Worm (Caenorhabditis elegans) whole organism, early embryonic: ENCODE data around the gene cdc-25.4.

Source experiments
- B0310.2 ChIP-seq: sonication (generic microtip); optimal IDR thresholded peaks from 2 replicates; lab custom pipeline; 2016; ENCODE audit warnings: mild to moderate bottlenecking, missing genetic modification characterization, missing compliant biosample characterization
- F13C5.2 ChIP-seq: sonication (generic microtip); optimal IDR thresholded peaks from 2 replicates; lab custom pipeline; 2017; ENCODE audit warnings: mild to moderate bottlenecking, missing genetic modification characterization, inconsistent platforms, missing compliant biosample characterization
- ama-1 ChIP-seq: fragments of 150-350 bp; optimal IDR thresholded peaks from 2 replicates; lab custom pipeline; 2014
- ceh-13 ChIP-seq: fragments of 200-800 bp; sonication (Bioruptor generic); optimal IDR thresholded peaks from 2 replicates; lab custom pipeline; 2018; ENCODE audit warnings: mild to moderate bottlenecking, missing genetic modification characterization, missing compliant biosample characterization
- ceh-36 ChIP-seq: sonication (generic microtip); optimal IDR thresholded peaks from 2 replicates; lab custom pipeline; 2016; ENCODE audit warnings: missing genetic modification characterization, inconsistent platforms, missing compliant biosample characterization
- flt-1 ChIP-seq: fragments of 200-800 bp; sonication (Bioruptor generic); IDR thresholded peaks from 2 replicates; pipeline ENCODE4 v1.3.6; 2022; ENCODE audit warnings: missing genetic modification characterization, missing compliant biosample characterization
- pes-1 ChIP-seq: fragments of 200-800 bp; sonication (Bioruptor generic); IDR thresholded peaks from 2 replicates; pipeline ENCODE4 v1.3.6; 2022; ENCODE audit warnings: missing genetic modification reagents, missing genetic modification characterization, missing compliant biosample characterization
- sea-1 ChIP-seq: fragments of 200-800 bp; sonication (Bioruptor generic); conservative IDR thresholded peaks from 2 replicates; pipeline ENCODE4 v1.3.6; 2022; ENCODE audit warnings: missing genetic modification characterization, missing compliant biosample characterization
- tbx-11 ChIP-seq: fragments of 200-800 bp; sonication (Bioruptor generic); IDR thresholded peaks from 2 replicates; pipeline ENCODE4 v1.3.6; 2022; ENCODE audit warnings: missing genetic modification characterization, missing compliant biosample characterization
- tra-4 ChIP-seq: sonication (generic microtip); optimal IDR thresholded peaks from 2 replicates; lab custom pipeline; 2017; ENCODE audit warnings: missing genetic modification characterization, missing compliant biosample characterization

- TF ChIP-seq ceh-13 (GFP tag; lab: Kevin White, UChicago) = no peak
- no peak for TF ChIP-seq ama-1
- no peak for TF ChIP-seq F13C5.2
- no peak for TF ChIP-seq flt-1 (GFP tag; lab: Robert Waterston, UW)
- TF ChIP-seq tbx-11 (GFP tag; lab: Robert Waterston, UW) = no peak
- TF ChIP-seq ceh-36 (tag; lab: Kevin White, UChicago) = no peak
- TF ChIP-seq B0310.2 (tag; lab: Kevin White, UChicago) = no peak
- TF ChIP-seq tra-4 (tag; lab: Kevin White, UChicago) = no peak
- no peak for TF ChIP-seq pes-1 (GFP tag; lab: Robert Waterston, UW)
- no peak for TF ChIP-seq sea-1
These were observed 32.4 kb upstream of the cdc-25.4 start for ce11 chrII:10221627-10222026.
